Fruit fly (Drosophila melanogaster) S2 (cell line): ENCODE results near the gene Pgd.

Experiments
- CG8478 ChIP-seq: fragments of >200 bp; optimal IDR thresholded peaks from 2 replicates; lab custom pipeline; 2018
- CTCF ChIP-seq, 2 experiments: fragments of >200 bp; optimal IDR thresholded peaks; 2 replicates each; lab custom pipeline; 2018

The Pgd gene

DNA sequence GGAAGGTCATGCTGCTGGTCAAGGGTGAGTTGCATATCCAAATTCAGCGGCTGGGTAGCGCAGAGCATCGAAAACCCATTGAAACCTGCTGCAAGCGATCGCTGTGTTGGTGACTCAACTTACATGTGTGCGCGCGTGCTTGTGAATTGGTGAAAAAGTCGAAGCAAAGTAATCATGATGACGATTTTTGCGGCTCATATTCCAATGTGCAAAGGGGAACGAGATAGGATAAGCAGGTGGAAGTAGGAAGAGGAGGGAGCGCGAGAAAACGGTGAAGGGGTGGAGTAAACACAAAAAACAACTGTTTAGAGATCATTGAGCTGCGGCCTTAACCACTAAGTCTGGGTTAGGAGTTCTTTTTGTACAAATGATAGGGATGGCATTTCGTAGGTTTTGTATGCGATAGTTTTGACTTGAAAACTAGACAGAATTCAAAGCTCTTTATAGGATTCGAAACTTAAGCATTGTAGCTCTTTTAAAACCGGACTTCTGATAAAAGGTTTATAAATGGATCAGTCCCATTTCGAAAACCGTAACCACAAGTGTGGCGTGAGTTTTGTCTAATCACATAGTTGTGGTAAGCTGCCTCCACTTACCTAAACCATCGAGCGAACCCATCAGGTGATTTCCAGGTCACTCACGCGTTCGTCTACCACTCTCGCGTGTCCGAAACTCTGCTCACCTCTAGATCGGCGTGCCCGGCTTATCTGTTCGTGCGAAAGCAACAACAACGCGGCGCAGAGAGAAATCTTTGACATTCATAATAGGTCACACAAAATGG, 944 bp downstream of the Pgd start:
- TF ChIP-seq CTCF (optimal IDR thresholded peaks at IDR 0.05; lab: Kevin White, UChicago) (no peak), CG8478 (lab: Kevin White, UChicago) (no peak)

DNA sequence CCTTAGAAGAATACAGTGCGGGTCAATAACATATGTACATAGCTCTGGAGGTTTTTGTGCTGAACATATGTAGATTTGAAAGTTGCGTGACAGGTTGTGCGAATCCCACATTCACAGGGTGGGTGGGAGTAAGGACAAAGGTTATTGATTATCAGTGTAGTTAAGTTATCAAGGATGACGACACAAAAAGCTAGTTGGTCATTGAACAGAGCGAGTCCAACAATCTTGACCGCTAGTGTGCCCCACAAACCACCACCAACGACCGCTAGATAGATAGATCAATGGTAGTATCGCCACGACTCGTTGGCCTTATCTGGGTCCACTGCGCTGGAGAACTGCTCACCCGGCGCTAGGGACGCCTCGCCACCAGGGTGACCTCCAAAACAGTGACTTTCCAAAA, 1.6 kb downstream of the Pgd start:
- no peak for TF ChIP-seq CG8478 (lab: Kevin White, UChicago)
- TF ChIP-seq CTCF (optimal IDR thresholded peaks at IDR 0.05; lab: Kevin White, UChicago): no peak

DNA sequence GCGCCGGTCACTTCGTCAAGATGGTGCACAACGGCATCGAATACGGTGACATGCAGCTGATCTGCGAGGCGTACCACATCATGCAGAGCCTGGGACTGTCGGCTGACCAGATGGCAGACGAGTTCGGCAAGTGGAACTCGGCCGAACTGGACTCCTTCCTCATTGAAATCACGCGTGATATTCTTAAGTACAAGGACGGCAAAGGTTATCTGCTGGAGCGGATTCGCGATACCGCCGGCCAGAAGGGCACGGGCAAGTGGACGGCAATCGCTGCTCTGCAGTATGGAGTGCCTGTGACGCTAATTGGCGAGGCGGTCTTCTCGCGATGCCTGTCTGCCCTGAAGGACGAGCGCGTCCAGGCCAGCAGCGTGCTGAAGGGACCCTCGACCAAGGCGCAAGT, 2.5 kb downstream of the Pgd start:
- TF ChIP-seq CTCF (optimal IDR thresholded peaks at IDR 0.05; lab: Kevin White, UChicago): no peak
- no peak for TF ChIP-seq CG8478 (lab: Kevin White, UChicago)

dm6 chrX:2148671-2149070, 3.7 kb downstream of the Pgd start:
- no peak for TF ChIP-seq CG8478 (lab: Kevin White, UChicago)

DNA sequence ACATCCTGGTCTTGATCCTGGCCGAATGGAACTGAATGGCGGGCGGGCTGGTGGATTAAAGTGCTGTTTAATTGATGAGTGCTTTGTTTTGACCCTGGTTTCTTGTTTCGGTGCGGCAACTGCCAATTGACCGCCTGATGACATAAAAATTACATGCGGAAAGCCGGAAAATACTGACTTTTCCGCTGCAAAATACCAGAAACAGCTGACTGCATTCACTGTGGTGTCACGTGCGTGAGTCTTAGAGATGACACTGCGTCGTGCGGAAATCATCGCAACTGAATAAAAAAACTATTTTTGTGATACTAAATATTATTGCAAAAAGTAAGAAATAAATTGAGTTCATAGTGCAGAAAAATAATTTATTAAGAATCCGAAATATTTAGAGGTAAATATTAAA, 4.5 kb downstream of the Pgd start, which contains the start of gene bcn92:
Gene bcn92, minus strand, starts transcription at position 170 of the 400 bp plus-strand sequence.
- peak in 1 of 2 experiments; percentile 15 for TF ChIP-seq CTCF (optimal IDR thresholded peaks at IDR 0.05; lab: Kevin White, UChicago)
- no peak for TF ChIP-seq CG8478 (lab: Kevin White, UChicago)

DNA sequence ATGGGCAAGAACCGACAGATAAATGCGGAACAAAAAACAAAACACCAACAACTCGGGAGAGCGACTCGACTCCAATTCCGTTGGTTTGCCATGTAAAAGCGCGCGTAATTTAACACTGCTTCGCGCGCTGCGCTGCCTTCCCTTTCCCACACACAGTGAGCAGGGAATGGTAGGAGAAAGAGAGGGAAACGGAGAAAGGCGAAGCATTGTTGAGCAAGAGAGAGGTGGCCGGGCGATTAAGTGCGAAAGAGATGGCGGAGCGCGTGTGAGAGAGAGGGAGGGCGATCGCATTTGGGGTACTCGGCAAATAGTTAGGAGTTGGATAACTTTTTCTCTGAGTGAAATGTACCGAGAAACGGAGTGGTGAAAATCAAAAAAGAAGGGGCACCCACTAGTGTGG, 10.9 kb downstream of the Pgd start:
- TF ChIP-seq CTCF (optimal IDR thresholded peaks at IDR 0.05; lab: Kevin White, UChicago) (peak; percentile 11 to 42), CG8478 (lab: Kevin White, UChicago) (no peak)

- TF ChIP-seq CTCF (optimal IDR thresholded peaks at IDR 0.05; lab: Kevin White, UChicago) (no peak), CG8478 (lab: Kevin White, UChicago) (peak; percentile 49)
These were observed 13.1 kb downstream of the Pgd start for dm6 chrX:2157929-2158610.

DNA sequence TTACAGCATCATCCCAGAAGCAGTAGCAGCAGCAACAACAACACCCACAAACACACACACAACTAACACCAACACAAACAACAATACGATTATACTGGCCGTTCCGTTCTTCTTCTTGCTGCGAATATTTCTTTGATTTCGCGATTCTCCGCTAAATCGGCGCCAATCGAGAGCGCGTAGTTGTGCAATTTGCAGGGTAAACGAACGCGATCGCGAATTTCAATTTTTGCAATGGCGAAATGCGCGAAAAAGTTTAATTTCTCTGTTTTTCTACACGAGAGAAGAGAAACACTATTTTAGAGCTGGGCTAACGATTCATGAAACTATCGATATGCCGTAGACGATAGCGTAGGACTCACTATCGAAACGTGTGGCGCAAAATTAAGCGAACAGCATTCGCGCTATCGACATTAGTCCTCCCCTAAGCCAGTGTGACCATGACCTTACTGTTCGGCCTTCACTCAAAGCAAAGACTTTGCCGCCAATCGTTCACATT, 13.8 kb downstream of the Pgd start, which contains the start of gene wapl:
Gene wapl, minus strand, starts transcription at position 316 of the 496 bp plus-strand sequence.
- TF ChIP-seq CG8478 (lab: Kevin White, UChicago): no peak
- peak; percentile 2 to 35 for TF ChIP-seq CTCF (optimal IDR thresholded peaks at IDR 0.05; lab: Kevin White, UChicago)

DNA sequence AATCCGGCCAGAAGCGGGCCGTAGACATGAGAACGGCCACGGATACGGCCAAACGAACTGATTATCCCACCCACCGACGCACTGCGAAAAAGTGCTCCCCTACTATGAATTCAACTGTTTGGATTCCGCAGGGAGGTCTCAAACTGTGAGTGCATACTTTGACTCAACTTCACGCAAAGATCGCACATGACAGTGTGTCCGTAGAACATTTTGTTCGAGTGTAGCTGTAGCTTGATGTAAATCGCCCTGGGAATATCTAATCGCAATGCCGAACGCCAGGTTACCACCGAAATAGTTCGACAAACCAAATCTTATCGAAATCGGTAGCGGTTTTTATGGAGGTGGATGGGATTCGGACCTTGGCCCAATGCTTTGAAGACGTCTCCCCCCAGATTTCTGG, 16.1 kb downstream of the Pgd start:
- TF ChIP-seq CTCF (optimal IDR thresholded peaks at IDR 0.05; lab: Kevin White, UChicago) (no peak), CG8478 (lab: Kevin White, UChicago) (no peak)

- TF ChIP-seq CG8478 (lab: Kevin White, UChicago) (no peak), CTCF (optimal IDR thresholded peaks at IDR 0.05; lab: Kevin White, UChicago) (no peak)
These were observed 17.4 kb downstream of the Pgd start, which contains the start of the genes Cyp4d1 and CG3630 for dm6 chrX:2162130-2162907. Gene Cyp4d1 (minus strand): TSS chrX:2162180. Gene CG3630 (plus strand): TSS chrX:2162196.

dm6 chrX:2163358-2163757, 18.4 kb downstream of the Pgd start:
- TF ChIP-seq CG8478 (lab: Kevin White, UChicago) (no peak), CTCF (optimal IDR thresholded peaks at IDR 0.05; lab: Kevin White, UChicago) (no peak)

DNA sequence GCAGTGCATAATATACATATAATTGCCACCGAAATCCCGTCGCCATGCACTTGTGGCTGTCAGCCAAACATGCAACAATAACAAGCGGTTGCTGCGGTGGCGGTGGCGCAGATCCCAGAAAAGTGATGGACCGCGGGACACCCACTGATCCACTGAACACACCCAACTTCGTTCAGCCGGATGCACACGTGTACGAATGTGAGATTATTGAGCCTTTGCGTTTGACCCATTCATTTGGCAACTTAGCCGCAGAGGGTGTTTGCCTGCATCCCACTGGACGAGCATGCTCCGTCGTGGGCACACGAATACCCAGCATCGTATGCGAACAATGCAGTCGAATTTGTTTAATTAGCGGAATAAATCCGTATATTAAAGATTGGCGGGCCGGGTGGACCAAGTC, 20.5 kb downstream of the Pgd start:
- TF ChIP-seq CTCF (optimal IDR thresholded peaks at IDR 0.05; lab: Kevin White, UChicago) (no peak), CG8478 (lab: Kevin White, UChicago) (no peak)

DNA sequence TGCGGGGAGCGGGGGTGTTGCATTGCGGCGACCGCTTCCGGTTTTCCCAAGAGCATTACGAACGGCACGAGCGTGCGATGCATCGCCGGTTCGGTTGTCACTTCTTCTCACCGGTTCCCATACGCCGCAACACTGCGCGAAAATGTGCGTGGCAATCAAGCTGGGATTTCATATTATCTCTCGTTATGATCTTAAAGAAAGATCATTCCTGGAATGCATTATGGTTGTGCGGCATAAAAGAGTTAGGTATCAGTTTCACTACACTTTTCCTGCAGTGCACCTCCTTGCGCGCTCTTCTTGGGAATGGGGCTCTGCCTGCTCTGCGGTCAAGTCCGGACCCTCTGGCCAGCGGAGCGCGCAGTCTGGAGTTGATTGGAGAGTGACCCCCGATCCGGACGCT, 21.2 kb downstream of the Pgd start:
- TF ChIP-seq CG8478 (lab: Kevin White, UChicago) (no peak), CTCF (optimal IDR thresholded peaks at IDR 0.05; lab: Kevin White, UChicago) (no peak)

- TF ChIP-seq CG8478 (lab: Kevin White, UChicago): no peak
- no peak for TF ChIP-seq CTCF (optimal IDR thresholded peaks at IDR 0.05; lab: Kevin White, UChicago)
These were observed 23.7 kb downstream of the Pgd start for dm6 chrX:2168485-2169199.
